Fruit fly (Drosophila melanogaster): ENCODE measurements around the gene sordd1.

sordd1 gene

DNA sequence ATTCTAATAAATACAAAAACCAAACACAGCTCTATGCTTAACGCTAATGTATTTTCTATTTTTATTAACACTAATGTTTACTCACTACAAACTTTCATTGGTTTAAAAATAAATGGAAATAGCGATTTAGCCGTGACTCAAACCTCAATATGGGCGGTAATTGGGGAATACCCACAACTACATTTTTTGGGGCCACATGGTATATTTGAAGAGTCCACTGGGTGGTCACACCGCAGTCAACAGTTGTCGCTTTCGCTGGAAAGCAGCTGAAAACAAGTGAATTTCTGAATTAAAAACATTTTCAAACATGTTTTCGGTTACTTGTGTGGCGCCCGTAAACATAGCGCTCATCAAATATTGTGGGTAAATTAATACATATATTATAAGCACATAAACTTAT, 46.9 kb downstream of the sordd1 start, which contains the start of gene Mvd (continued):
- TF ChIP-seq tll (GFP tag; optimal IDR thresholded peaks at IDR 0.05) = no peak
- TF ChIP-seq cas (GFP tag; IDR thresholded peaks at IDR 0.05) = no peak
- no peak for TF ChIP-seq CG6813 (GFP tag; optimal IDR thresholded peaks at IDR 0.05)
- peak; percentile 68 for TF ChIP-seq CTCF (GFP tag; optimal IDR thresholded peaks at IDR 0.05)
- TF ChIP-seq Pdp1 (GFP tag; optimal IDR thresholded peaks at IDR 0.05) = peak in 1 of 2 experiments; percentile 46
- no peak for TF ChIP-seq Abd-B (GFP tag; optimal IDR thresholded peaks at IDR 0.05)
- no peak for TF ChIP-seq Sox100B (GFP tag; optimal IDR thresholded peaks at IDR 0.05)
- TF ChIP-seq E2f1 (GFP tag; IDR thresholded peaks at IDR 0.05) = no peak
- TF ChIP-seq HmgD (GFP tag; optimal IDR thresholded peaks at IDR 0.05) = no peak
- no peak for TF ChIP-seq CG9215 (GFP tag; IDR thresholded peaks at IDR 0.05)
- no peak for TF ChIP-seq sd (tag; optimal IDR thresholded peaks at IDR 0.05)
- no peak for TF ChIP-seq CG7745 (tag; optimal IDR thresholded peaks at IDR 0.05)
- no peak for TF ChIP-seq unpg (GFP tag; optimal IDR thresholded peaks at IDR 0.05)
- no peak for TF ChIP-seq cg (GFP tag; optimal IDR thresholded peaks at IDR 0.05)
- no peak for TF ChIP-seq CG32532 (GFP tag; IDR thresholded peaks at IDR 0.05)
- TF ChIP-seq pho (GFP tag; optimal IDR thresholded peaks at IDR 0.05) = no peak
- TF ChIP-seq CG12391 (tag; optimal IDR thresholded peaks at IDR 0.05) = no peak
- TF ChIP-seq CG12299 (tag; optimal IDR thresholded peaks at IDR 0.05) = no peak
- no peak for TF ChIP-seq CG12236 (GFP tag; optimal IDR thresholded peaks at IDR 0.05)
- no peak for TF ChIP-seq Oaz (GFP tag; IDR thresholded peaks at IDR 0.05)
- no peak for TF ChIP-seq jing (GFP tag; optimal IDR thresholded peaks at IDR 0.05)
- TF ChIP-seq z (GFP tag; IDR thresholded peaks at IDR 0.05) = no peak
- TF ChIP-seq CG8924 (tag; optimal IDR thresholded peaks at IDR 0.05) = peak; percentile 5
- TF ChIP-seq E2f2 (GFP tag; IDR thresholded peaks at IDR 0.05) = peak; percentile 58
- no peak for TF ChIP-seq CG1792 (GFP tag; optimal IDR thresholded peaks at IDR 0.05)
- no peak for TF ChIP-seq Ssrp (tag; optimal IDR thresholded peaks at IDR 0.05)
- TF ChIP-seq Xrp1 (GFP tag; IDR thresholded peaks at IDR 0.05) = no peak
- no peak for TF ChIP-seq otp (GFP tag; IDR thresholded peaks at IDR 0.05)
- peak; percentile 0 for TF ChIP-seq Hr3 (GFP tag; optimal IDR thresholded peaks at IDR 0.05)
- no peak for TF ChIP-seq gcm2 (GFP tag; optimal IDR thresholded peaks at IDR 0.05)
- no peak for TF ChIP-seq CG10431 (GFP tag; optimal IDR thresholded peaks at IDR 0.05)
- TF ChIP-seq amos (GFP tag; IDR thresholded peaks at IDR 0.05; ENCODE audit: partially characterized antibody) = peak; percentile 18; the same call in 1 of the 2 replicates
- no peak for TF ChIP-seq BtbVII (GFP tag; optimal IDR thresholded peaks at IDR 0.05)
- TF ChIP-seq CG9437 (GFP tag; optimal IDR thresholded peaks at IDR 0.05) = no peak
- TF ChIP-seq kay (GFP tag; optimal IDR thresholded peaks at IDR 0.05) = no peak
- no peak for TF ChIP-seq CG13894 (tag; optimal IDR thresholded peaks at IDR 0.05)
- TF ChIP-seq sens (GFP tag) = no peak
- TF ChIP-seq CG2678 (tag; optimal IDR thresholded peaks at IDR 0.05) = no peak
- TF ChIP-seq pan (optimal IDR thresholded peaks at IDR 0.05) = no peak
- no peak for TF ChIP-seq pan (GFP tag; optimal IDR thresholded peaks at IDR 0.05 in 1 of 2, IDR thresholded peaks at IDR 0.05 in 1 of 2)
- no peak for TF ChIP-seq CG6175 (GFP tag; IDR thresholded peaks at IDR 0.05)
- no peak for TF ChIP-seq fd64A (GFP tag; optimal IDR thresholded peaks at IDR 0.05)
- no peak for TF ChIP-seq schlank (tag; optimal IDR thresholded peaks at IDR 0.05)
- TF ChIP-seq row (GFP tag; IDR thresholded peaks at IDR 0.05) = no peak; the same call in 1 of the 3 replicates
- TF ChIP-seq fd96Cb (tag; optimal IDR thresholded peaks at IDR 0.05) = no peak
- peak; percentile 31 for TF ChIP-seq CG33213 (GFP tag; optimal IDR thresholded peaks at IDR 0.05)
- no peak for TF ChIP-seq CG17359 (tag; optimal IDR thresholded peaks at IDR 0.05)
- TF ChIP-seq CG2875 (GFP tag; optimal IDR thresholded peaks at IDR 0.05) = no peak
- peak; percentile 48 for TF ChIP-seq trem (tag; optimal IDR thresholded peaks at IDR 0.05)
- no peak for TF ChIP-seq en (GFP tag; optimal IDR thresholded peaks at IDR 0.05)
- no peak for TF ChIP-seq her (GFP tag; optimal IDR thresholded peaks at IDR 0.05)
- no peak for TF ChIP-seq Hsf (GFP tag; optimal IDR thresholded peaks at IDR 0.05)
- peak; percentile 39 for TF ChIP-seq Fer1 (GFP tag; optimal IDR thresholded peaks at IDR 0.05)
